Worm (Caenorhabditis elegans): ENCODE data around the gene dhs-6.

dhs-6 gene

DNA sequence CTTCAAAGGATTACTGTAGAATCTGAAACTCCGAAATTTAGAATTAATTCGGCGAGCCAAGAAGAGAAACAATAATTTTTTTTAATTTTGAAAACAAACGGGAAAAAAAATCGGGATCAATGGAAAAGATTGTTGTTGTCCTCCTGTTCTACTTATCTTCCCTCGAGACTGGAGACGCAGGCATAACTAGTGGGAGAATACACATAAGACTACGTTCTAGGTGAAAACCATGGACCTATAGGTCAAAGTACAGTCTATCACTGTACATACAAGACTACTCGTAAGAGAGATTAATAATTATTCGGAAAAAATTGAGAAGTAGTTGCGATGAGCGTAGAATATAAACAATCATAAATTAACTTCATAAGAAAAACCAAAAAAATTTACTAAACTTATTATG lies at the start of gene dhs-6:
Gene dhs-6, minus strand, starts transcription at position 22 of the 400 bp plus-strand sequence.
- TF ChIP-seq elt-2 (tag; optimal IDR thresholded peaks at IDR 0.05) (peak; percentile 45), K09A11.1 (tag; optimal IDR thresholded peaks at IDR 0.05; ENCODE audit: insufficient read depth) (no peak)

DNA sequence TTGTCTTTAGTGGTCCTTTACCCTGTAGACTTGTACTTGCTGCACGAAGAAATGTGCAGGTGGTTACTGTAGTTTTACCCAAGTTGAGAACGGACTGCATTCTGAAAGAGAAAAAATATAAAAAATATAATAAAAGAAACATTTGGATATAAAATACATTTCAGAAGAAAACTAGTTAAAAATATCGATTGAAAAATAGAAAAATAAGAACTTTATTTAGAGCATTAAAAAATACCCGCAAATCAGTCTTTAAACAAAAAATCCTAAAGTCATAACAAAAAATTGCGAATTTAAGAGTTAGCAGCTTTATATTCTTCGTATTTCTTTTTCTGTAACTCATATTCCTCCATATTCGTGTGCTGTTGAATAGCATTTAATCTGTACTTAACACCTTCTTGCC lies 49.7 kb upstream of the dhs-6 start, which contains the start of gene C25H3.7:
Gene C25H3.7, minus strand, starts transcription at position 101 of the 400 bp plus-strand sequence.
- no peak for TF ChIP-seq pha-4 (tag; optimal IDR thresholded peaks at IDR 0.05)
- TF ChIP-seq K09A11.1 (tag; optimal IDR thresholded peaks at IDR 0.05; ENCODE audit: insufficient read depth), result no peak
- TF ChIP-seq lim-6 (tag; optimal IDR thresholded peaks at IDR 0.05), result no peak
- no peak for TF ChIP-seq ceh-18 (tag; optimal IDR thresholded peaks at IDR 0.05)
- TF ChIP-seq pax-1 (tag; optimal IDR thresholded peaks at IDR 0.05), result no peak
- no peak for TF ChIP-seq hlh-13 (GFP tag; optimal IDR thresholded peaks at IDR 0.05)
- no peak for TF ChIP-seq pqm-1 (tag; optimal IDR thresholded peaks at IDR 0.05)

DNA sequence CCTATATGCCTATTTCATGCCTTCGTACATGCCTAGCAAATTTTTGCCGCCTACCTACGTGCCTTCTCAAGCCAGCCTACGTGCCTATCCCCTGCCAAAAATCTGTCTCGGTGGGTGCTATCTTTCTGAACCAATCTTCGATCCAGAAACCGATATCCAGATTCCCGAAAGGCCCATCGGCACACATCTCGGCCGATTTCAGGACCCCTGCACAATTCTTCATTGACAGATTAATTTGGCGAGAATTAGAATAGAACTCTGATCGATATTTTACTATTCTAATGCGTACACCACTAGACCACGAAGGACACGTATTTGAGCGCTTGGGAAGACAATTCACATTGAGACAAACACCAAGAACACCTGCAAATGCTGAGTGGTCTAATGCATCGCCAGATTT lies 48.4 kb upstream of the dhs-6 start:
- TF ChIP-seq tbx-7 (tag; optimal IDR thresholded peaks at IDR 0.05) (no peak), pha-4 (tag; optimal IDR thresholded peaks at IDR 0.05) (no peak), tbx-2 (tag; optimal IDR thresholded peaks at IDR 0.05) (no peak), unc-86 (tag; optimal IDR thresholded peaks at IDR 0.05) (no peak), ceh-9 (tag; optimal IDR thresholded peaks at IDR 0.05) (no peak), T23F11.4 (GFP tag; optimal IDR thresholded peaks at IDR 0.05) (no peak), F13H6.1 (tag; optimal IDR thresholded peaks at IDR 0.05) (no peak), K09A11.1 (tag; optimal IDR thresholded peaks at IDR 0.05; ENCODE audit: insufficient read depth) (no peak), ttx-3 (tag; optimal IDR thresholded peaks at IDR 0.05) (no peak), syd-9 (tag; optimal IDR thresholded peaks at IDR 0.05) (no peak), hlh-30 (tag; optimal IDR thresholded peaks at IDR 0.05; ENCODE audit: insufficient read depth) (no peak), ama-1 (optimal IDR thresholded peaks at IDR 0.05) (no peak), ref-2 (tag; optimal IDR thresholded peaks at IDR 0.05) (no peak), ceh-14 (tag; optimal IDR thresholded peaks at IDR 0.05) (no peak), C08G9.2 (tag; optimal IDR thresholded peaks at IDR 0.05) (no peak), elt-4 (tag; optimal IDR thresholded peaks at IDR 0.05) (no peak), pros-1 (tag; optimal IDR thresholded peaks at IDR 0.05) (no peak), pha-2 (tag; optimal IDR thresholded peaks at IDR 0.05) (no peak)

DNA sequence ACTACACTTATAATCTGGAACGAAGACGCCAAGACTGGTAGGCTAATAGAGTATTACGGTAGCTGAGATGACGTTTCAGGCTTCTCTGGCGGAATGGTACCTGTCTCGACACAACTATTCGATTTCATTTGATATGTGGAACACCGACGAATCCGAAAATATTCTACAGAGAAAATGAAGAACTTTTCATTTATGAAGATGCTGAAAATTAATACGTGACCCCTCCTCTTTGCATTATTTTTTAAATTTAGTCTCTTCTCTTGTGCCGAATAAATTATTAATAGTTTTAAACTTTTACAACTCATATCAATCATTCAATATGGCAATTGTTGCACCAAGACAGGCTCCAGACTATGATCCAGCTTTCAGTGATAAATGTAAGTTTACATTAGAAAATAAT lies 46.9 kb upstream of the dhs-6 start, which contains the start of gene C25H3.16:
Gene C25H3.16, plus strand, starts transcription at position 301 of the 400 bp plus-strand sequence.
- TF ChIP-seq ceh-45 (GFP tag; IDR thresholded peaks at IDR 0.05) (no peak), ref-2 (tag; optimal IDR thresholded peaks at IDR 0.05) (no peak), fkh-10 (GFP tag; optimal IDR thresholded peaks at IDR 0.05) (no peak), ceh-31 (tag; optimal IDR thresholded peaks at IDR 0.05) (no peak), tbx-7 (tag; optimal IDR thresholded peaks at IDR 0.05) (no peak)

DNA sequence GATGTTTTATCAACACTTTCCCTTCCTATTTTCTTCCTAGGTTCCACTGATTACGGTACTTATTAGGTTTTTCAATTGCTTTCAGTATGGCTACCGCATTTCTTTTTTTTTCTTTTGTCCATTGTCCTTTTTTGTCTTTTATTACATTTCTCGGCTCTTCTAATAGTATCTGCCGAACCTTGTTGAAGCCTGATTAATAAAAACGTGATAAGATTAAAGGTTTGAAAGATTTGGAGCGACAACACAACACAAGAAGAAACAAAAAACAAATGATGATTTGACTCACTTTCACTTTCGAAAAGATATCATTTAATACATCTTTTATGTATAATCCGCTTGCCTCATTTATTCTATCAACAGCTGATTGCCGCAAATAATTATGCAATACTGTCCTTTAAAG lies 45.9 kb upstream of the dhs-6 start, which contains the start of gene C25H3.15:
Gene C25H3.15, plus strand, starts transcription at position 301 of the 400 bp plus-strand sequence.
- TF ChIP-seq ets-4 (tag; optimal IDR thresholded peaks at IDR 0.05) (no peak), madf-2 (tag; optimal IDR thresholded peaks at IDR 0.05) (no peak), gmeb-2 (tag; optimal IDR thresholded peaks at IDR 0.05) (no peak), ttx-3 (tag; optimal IDR thresholded peaks at IDR 0.05) (no peak), sox-4 (tag; optimal IDR thresholded peaks at IDR 0.05) (no peak), ceh-34 (tag; optimal IDR thresholded peaks at IDR 0.05) (no peak), sox-2 (GFP tag; IDR thresholded peaks at IDR 0.05) (no peak), ceh-2 (tag; optimal IDR thresholded peaks at IDR 0.05) (no peak), nfya-1 (tag; optimal IDR thresholded peaks at IDR 0.05) (no peak), npax-4 (tag; optimal IDR thresholded peaks at IDR 0.05) (no peak), unc-86 (tag; optimal IDR thresholded peaks at IDR 0.05) (no peak), dve-1 (tag; optimal IDR thresholded peaks at IDR 0.05) (no peak), pha-4 (tag; optimal IDR thresholded peaks at IDR 0.05) (no peak), ztf-16 (tag; optimal IDR thresholded peaks at IDR 0.05) (no peak), pax-1 (tag; optimal IDR thresholded peaks at IDR 0.05) (no peak), lim-6 (tag; optimal IDR thresholded peaks at IDR 0.05) (no peak), ahr-1 (tag; optimal IDR thresholded peaks at IDR 0.05) (no peak), pqm-1 (tag; optimal IDR thresholded peaks at IDR 0.05) (no peak), ceh-45 (GFP tag; IDR thresholded peaks at IDR 0.05) (no peak)

Data from whole organism, late embryonic.